Worm (Caenorhabditis elegans): ENCODE data around the gene R02E4.3.
A peak's percentile ranks its signal among the peaks of the same experiment; 100 is the strongest.

DNA sequence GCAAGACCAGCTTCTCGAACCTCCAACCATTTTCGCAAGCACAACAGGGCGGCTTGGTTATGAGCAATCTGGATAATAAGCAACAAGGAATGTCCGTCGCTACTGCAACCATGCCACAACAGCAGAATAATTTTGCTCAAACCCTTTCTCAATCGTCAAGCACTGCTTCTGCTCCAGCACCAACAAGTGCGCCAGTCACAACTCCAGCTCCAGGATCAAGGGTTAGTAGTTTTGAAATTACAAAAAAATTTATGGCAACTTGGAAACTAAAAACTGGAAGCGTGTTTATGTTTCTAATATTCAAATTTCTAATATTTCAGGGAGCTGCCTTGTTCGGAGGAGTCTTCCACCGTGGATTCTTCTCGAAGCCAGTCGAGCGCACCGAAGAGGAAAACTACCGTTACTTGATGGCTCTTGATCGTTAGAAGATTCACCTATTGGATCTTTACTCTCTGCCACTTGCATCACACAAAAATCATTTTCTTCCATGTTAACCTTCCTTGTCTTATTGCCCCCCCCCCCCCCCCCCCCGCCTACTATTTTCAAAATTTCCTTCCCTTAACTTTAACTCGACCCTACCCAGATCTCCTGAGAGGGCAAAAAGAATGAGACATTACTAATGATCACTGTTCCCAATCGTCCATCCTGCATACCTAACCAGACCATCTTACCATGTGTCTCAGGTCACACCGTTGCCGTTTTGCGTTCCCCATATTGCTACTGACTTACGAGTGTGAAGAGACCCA, 45.0 kb upstream of the R02E4.3 start:
- TF ChIP-seq nhr-43 (tag; optimal IDR thresholded peaks at IDR 0.05; ENCODE audit: poor library complexity, severe bottlenecking) (peak; percentile 73), ceh-82 (tag; optimal IDR thresholded peaks at IDR 0.05) (no peak), egl-27 (tag; optimal IDR thresholded peaks at IDR 0.05) (no peak), lin-39 (tag; optimal IDR thresholded peaks at IDR 0.05) (no peak), skn-1 (tag; optimal IDR thresholded peaks at IDR 0.05) (no peak), elt-3 (tag; optimal IDR thresholded peaks at IDR 0.05) (no peak), mdl-1 (tag; optimal IDR thresholded peaks at IDR 0.05) (no peak), pqm-1 (tag; optimal IDR thresholded peaks at IDR 0.05) (no peak), snpc-4 (tag; optimal IDR thresholded peaks at IDR 0.05) (no peak)

All from whole organism, L3 larva.